Worm (Caenorhabditis elegans): Measurements from ENCODE around the gene Y73F8A.12.
A peak's percentile ranks its signal among the peaks of the same experiment; 100 is the strongest.
"Not testable (repeated sequence)": the region's sequence is repeated elsewhere in the genome, so short reads cannot be mapped to it uniquely, and the experiment has no call there.

Y73F8A.12 gene

DNA sequence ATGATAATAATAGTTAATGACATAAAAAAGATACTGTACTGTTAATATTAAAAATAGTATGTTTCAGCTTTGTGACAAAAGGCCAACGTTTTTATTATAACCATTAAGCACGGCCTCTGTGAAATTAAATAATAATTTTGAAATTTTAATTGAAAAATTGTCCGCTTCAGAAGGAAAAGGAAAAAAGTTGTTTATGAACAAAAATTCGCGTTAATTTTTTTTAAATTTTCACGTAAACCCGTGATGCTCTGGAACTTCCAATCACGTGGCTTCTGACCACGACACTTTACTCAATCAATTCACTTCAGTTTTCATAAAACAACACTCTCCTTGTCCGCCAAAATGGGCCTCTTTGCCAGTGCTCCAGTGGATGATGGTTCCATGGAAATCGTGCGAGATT is 9.8 kb upstream of the Y73F8A.12 start, which contains the start of gene Y73F8A.15:
TSS of gene Y73F8A.15 (plus strand) at position 301 of the 400 bp plus-strand sequence.
- TF ChIP-seq attf-4 (tag; optimal IDR thresholded peaks at IDR 0.05) (no peak), nhr-76 (tag; optimal IDR thresholded peaks at IDR 0.05) (no peak), nhr-6 (tag; optimal IDR thresholded peaks at IDR 0.05) (no peak), tag-97 (GFP tag; IDR thresholded peaks at IDR 0.05) (no peak)

DNA sequence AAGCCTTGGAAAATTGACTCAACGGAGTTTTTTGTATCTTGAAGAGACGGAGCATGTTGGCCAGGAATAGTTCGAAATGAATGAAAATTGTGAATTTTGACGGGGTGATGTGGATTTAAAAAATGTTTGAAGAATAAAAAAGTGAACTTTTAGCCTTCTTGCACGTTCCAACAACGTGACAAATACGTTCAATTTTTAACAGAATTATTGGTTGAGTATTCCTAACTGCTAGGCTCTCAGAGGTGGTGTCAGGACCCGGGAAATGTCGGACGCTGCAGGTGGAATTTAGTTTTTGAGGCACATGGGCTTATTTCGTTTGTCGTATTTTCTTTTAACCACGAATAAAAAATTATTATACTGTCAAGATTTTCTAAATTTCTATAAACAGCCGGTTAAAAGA is 7.5 kb upstream of the Y73F8A.12 start, which contains the start of gene Y73F8A.14:
TSS of gene Y73F8A.14 (minus strand) at position 101 of the 400 bp plus-strand sequence.
- TF ChIP-seq skn-1 (tag; optimal IDR thresholded peaks at IDR 0.05); T26A8.4 (GFP tag; IDR thresholded peaks at IDR 0.05); aly-2 (tag; optimal IDR thresholded peaks at IDR 0.05): not testable (repeated sequence)

DNA sequence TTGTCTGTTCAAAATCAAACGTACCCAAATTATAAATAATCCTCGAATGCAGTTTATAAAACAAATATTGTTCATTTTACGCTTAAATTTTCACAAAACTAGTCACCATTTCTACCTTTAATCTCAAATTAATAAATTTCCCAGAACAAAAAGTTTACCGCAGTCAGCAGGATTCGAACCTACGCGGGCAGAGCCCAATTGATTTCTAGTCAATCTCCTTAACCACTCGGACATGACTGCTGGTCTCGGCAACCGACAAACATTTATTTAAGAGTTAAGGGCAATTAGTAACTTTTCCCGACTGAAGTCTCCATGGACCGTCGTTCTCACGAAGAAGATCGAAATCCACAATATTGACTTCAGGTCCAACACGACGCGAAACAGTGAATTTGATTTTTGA is 6.8 kb upstream of the Y73F8A.12 start:
- TF ChIP-seq pha-4 (GFP tag; IDR thresholded peaks at IDR 0.05): peak; percentile 27; the same call in 1 of the 2 replicates
- not testable (repeated sequence) for TF ChIP-seq pha-4 (tag; optimal IDR thresholded peaks at IDR 0.05)
- peak; percentile 58; the same call in 1 of the 2 replicates for TF ChIP-seq F26F4.8 (GFP tag; conservative IDR thresholded peaks at IDR 0.05)
- peak; percentile 98 for TF ChIP-seq snpc-1.2 (GFP tag; IDR thresholded peaks at IDR 0.05)

DNA sequence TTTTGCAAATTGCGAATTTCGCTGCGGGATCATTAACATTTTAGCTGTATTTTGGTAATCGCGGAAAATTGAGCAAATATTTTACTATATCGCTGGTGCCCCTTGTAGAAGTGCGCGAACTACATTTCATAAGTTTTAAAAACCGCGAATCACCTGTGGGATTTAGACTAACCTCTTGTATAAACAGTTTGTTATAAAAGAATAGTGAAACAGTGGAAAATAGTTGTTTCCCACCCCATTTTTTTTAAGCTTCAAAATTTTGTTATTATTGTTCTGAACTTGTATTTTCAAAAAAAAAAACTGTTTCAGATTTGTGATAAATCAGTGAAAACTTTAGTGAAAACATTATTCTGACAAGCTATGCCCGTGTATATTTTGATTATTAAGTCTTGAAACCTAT is 4.0 kb upstream of the Y73F8A.12 start:
- TF ChIP-seq nhr-11 (tag; optimal IDR thresholded peaks at IDR 0.05) (no peak), Y75B8A.6 (GFP tag; IDR thresholded peaks at IDR 0.05) (no peak), hif-1 (tag; optimal IDR thresholded peaks at IDR 0.05) (no peak), nhr-28 (tag; optimal IDR thresholded peaks at IDR 0.05) (no peak), F26F4.8 (GFP tag; conservative IDR thresholded peaks at IDR 0.05) (no peak), unc-62 (GFP tag; optimal IDR thresholded peaks at IDR 0.05 in 1 of 2) (peak in 1 of 2 experiments; percentile 94), unc-62 (tag; optimal IDR thresholded peaks at IDR 0.05) (no peak), snpc-1.2 (GFP tag; IDR thresholded peaks at IDR 0.05) (0 out of 2 replicates have a peak, but pooled peaks have one; percentile 31), lin-39 (tag; optimal IDR thresholded peaks at IDR 0.05) (no peak), ceh-28 (tag; optimal IDR thresholded peaks at IDR 0.05) (no peak), ama-1 (optimal IDR thresholded peaks at IDR 0.05) (no peak)

DNA sequence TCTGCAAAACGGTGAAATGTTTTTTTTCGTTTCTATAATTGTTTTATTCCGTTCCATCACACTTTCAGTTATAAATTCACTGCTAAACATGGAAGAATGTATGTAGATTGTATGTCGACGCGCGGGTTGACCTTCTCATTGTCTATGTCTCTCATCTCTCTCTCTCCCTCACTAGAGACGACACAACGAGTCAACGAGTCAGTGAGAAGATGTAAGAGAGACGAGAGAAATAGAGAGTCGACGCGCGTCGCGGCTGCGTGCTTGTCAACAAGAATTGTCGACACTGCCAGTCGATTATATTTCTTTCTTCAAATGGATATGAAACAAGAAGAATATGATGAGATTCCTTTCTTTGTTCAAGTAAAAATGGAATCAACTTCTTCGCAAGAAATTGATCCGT is 518 bp upstream of the Y73F8A.12 start, which contains the start of gene Y73F8A.13:
TSS of gene Y73F8A.13 (plus strand) at position 240 of the 400 bp plus-strand sequence.
- TF ChIP-seq daf-16 (GFP tag; optimal IDR thresholded peaks at IDR 0.05) (no peak), daf-16 (tag; optimal IDR thresholded peaks at IDR 0.05) (peak; percentile 55), lin-13 (GFP tag; optimal IDR thresholded peaks at IDR 0.05) (peak; percentile 3), F49E8.2 (tag; optimal IDR thresholded peaks at IDR 0.05; ENCODE audit: borderline replicate concordance) (no peak)

DNA sequence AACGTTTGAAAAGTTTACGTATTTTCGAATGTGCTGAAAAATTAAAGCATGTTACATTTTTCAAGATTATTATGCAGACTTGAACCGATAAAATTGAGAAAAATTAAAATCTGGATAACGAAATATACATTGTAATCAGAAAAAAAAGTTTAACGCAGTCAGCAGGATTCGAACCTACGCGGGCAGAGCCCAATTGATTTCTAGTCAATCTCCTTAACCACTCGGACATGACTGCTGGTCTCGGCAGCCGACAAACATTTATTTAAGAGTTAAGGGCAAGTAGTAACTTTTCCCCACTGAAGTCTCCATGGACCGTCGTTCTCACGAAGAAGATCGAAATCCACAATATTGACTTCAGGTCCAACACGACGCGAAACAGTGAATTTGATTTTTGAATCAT is 525 bp downstream of the Y73F8A.12 start:
- TF ChIP-seq snpc-1.2 (GFP tag; IDR thresholded peaks at IDR 0.05) (peak; percentile 97), lin-38 (GFP tag; IDR thresholded peaks at IDR 0.05) (peak; percentile 34)

DNA sequence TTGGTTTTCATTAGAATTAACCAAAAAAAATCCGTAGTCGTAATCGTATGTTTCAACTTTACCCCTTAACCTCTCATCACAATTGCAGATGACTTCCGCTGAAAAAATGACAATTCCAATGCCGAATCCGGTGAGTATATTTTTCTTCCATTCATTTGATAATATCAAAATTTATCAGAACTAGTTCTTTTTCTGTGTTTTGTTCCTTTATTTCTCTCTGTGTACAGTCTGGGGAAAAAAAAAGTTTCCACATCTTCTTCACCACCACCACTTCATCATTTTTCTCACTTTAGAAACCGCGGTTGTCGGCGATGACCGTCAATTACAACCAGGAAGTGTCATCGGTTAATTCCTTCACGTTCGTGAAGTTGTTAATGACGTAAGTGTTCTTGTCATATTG is 9.3 kb downstream of the Y73F8A.12 start, which contains the start of gene best-21:
TSS of gene best-21 (plus strand) at position 301 of the 400 bp plus-strand sequence.
- TF ChIP-seq ceh-62 (tag; optimal IDR thresholded peaks at IDR 0.05): no peak
- TF ChIP-seq fos-1 (tag; optimal IDR thresholded peaks at IDR 0.05): no peak
- no peak for TF ChIP-seq arid-1 (GFP tag; conservative IDR thresholded peaks at IDR 0.05)
- no peak for TF ChIP-seq madf-9 (GFP tag; conservative IDR thresholded peaks at IDR 0.05)
- TF ChIP-seq duxl-1 (tag; optimal IDR thresholded peaks at IDR 0.05; ENCODE audit: poor library complexity): no peak
- TF ChIP-seq D1046.2 (GFP tag; IDR thresholded peaks at IDR 0.05): no peak
- TF ChIP-seq Y75B8A.6 (GFP tag; IDR thresholded peaks at IDR 0.05): no peak
- TF ChIP-seq skn-1 (tag; optimal IDR thresholded peaks at IDR 0.05): no peak
- TF ChIP-seq hlh-30 (tag; optimal IDR thresholded peaks at IDR 0.05; ENCODE audit: insufficient read depth): no peak
- TF ChIP-seq set-16 (GFP tag; IDR thresholded peaks at IDR 0.05): no peak
- no peak for TF ChIP-seq ztf-7 (tag; optimal IDR thresholded peaks at IDR 0.05)
- no peak for TF ChIP-seq nhr-6 (tag; optimal IDR thresholded peaks at IDR 0.05)

Data from whole organism, L4 larva.